Worm (Caenorhabditis elegans) whole organism, mixed stage, embryonic: ENCODE data around the gene mdt-27.

Source experiments
- M03D4.4 ChIP-seq: sonication (generic microtip); optimal IDR thresholded peaks from 2 replicates; lab custom pipeline; 2017; ENCODE audit warnings: mild to moderate bottlenecking, missing genetic modification characterization, missing compliant biosample characterization
- bed-3 ChIP-seq: fragments of 200-800 bp; sonication (Bioruptor generic); optimal IDR thresholded peaks from 3 replicates; lab custom pipeline; 2018; ENCODE audit warnings: mild to moderate bottlenecking, missing genetic modification characterization, moderate library complexity, missing compliant biosample characterization
- blmp-1 ChIP-seq: fragments of 150-350 bp; optimal IDR thresholded peaks from 2 replicates; lab custom pipeline; 2014; ENCODE audit warnings: missing biosample characterization, missing genetic modification characterization
- ceh-39 ChIP-seq: fragments of 150-350 bp; optimal IDR thresholded peaks from 2 replicates; lab custom pipeline; 2014; ENCODE audit warnings: missing biosample characterization, missing genetic modification characterization
- ceh-43 ChIP-seq: fragments of 200-800 bp; sonication (Bioruptor generic); optimal IDR thresholded peaks from 2 replicates; lab custom pipeline; 2018; ENCODE audit warnings: mild to moderate bottlenecking, missing genetic modification characterization, moderate library complexity, missing compliant biosample characterization
- ceh-83 ChIP-seq: fragments of 200-800 bp; sonication (Bioruptor generic); optimal IDR thresholded peaks from 2 replicates; lab custom pipeline; 2018; ENCODE audit warnings: mild to moderate bottlenecking, missing genetic modification characterization, missing compliant biosample characterization
- ces-1 ChIP-seq: fragments of 150-350 bp; optimal IDR thresholded peaks from 2 replicates; lab custom pipeline; 2014; ENCODE audit warnings: missing biosample characterization, missing genetic modification reagents, missing genetic modification characterization
- cnd-1 ChIP-seq: fragments of 200-800 bp; sonication (Bioruptor generic); optimal IDR thresholded peaks from 2 replicates; lab custom pipeline; 2018; ENCODE audit warnings: mild to moderate bottlenecking, missing genetic modification characterization, missing compliant biosample characterization
- drap-1 ChIP-seq: fragments of 200-800 bp; sonication (Bioruptor generic); optimal IDR thresholded peaks from 3 replicates; lab custom pipeline; 2018; ENCODE audit warnings: mild to moderate bottlenecking, missing genetic modification characterization, missing compliant biosample characterization
- elt-1 ChIP-seq: sonication (generic microtip); optimal IDR thresholded peaks from 2 replicates; lab custom pipeline; 2017; ENCODE audit warnings: missing genetic modification characterization, mild to moderate bottlenecking, missing compliant biosample characterization, antibody characterized with exemption, moderate library complexity, borderline replicate concordance; ENCODE audit not compliant: insufficient read depth
- elt-3 ChIP-seq: fragments of 150-350 bp; optimal IDR thresholded peaks from 2 replicates; lab custom pipeline; 2014; ENCODE audit warnings: missing biosample characterization, missing genetic modification characterization
- flh-1 ChIP-seq: fragments of 200-800 bp; sonication (Bioruptor generic); optimal IDR thresholded peaks from 2 replicates; lab custom pipeline; 2018; ENCODE audit warnings: mild to moderate bottlenecking, missing genetic modification characterization, moderate library complexity, missing compliant biosample characterization
- ham-2 ChIP-seq: fragments of 200-800 bp; sonication (Bioruptor generic); optimal IDR thresholded peaks from 2 replicates; lab custom pipeline; 2018; ENCODE audit warnings: mild to moderate bottlenecking, missing genetic modification characterization, missing compliant biosample characterization
- hlh-1 ChIP-seq: fragments of 150-350 bp; optimal IDR thresholded peaks from 2 replicates; lab custom pipeline; 2014; ENCODE audit warnings: missing biosample characterization, missing genetic modification reagents, missing genetic modification characterization
- lin-32 ChIP-seq: fragments of 200-800 bp; sonication (Bioruptor generic); optimal IDR thresholded peaks from 2 replicates; lab custom pipeline; 2018; ENCODE audit warnings: mild to moderate bottlenecking, missing genetic modification characterization, missing compliant biosample characterization
- lsy-2 ChIP-seq: fragments of 150-350 bp; optimal IDR thresholded peaks from 2 replicates; lab custom pipeline; 2014; ENCODE audit warnings: missing biosample characterization, missing genetic modification characterization
- mep-1 ChIP-seq: fragments of 150-350 bp; optimal IDR thresholded peaks from 2 replicates; lab custom pipeline; 2017; ENCODE audit warnings: missing biosample characterization, missing genetic modification reagents, missing genetic modification characterization, inconsistent platforms
- nhr-12 ChIP-seq: fragments of 150-350 bp; optimal IDR thresholded peaks from 2 replicates; lab custom pipeline; 2014; ENCODE audit warnings: missing biosample characterization, missing genetic modification characterization
- nhr-237 ChIP-seq: fragments of 150-350 bp; optimal IDR thresholded peaks from 2 replicates; lab custom pipeline; 2014; ENCODE audit warnings: missing biosample characterization, missing genetic modification characterization
- nhr-28 ChIP-seq: fragments of 150-350 bp; optimal IDR thresholded peaks from 2 replicates; lab custom pipeline; 2014; ENCODE audit warnings: missing biosample characterization, missing genetic modification characterization
- nhr-76 ChIP-seq: sonication (generic microtip); optimal IDR thresholded peaks from 2 replicates; lab custom pipeline; 2017; ENCODE audit warnings: missing biosample characterization, missing genetic modification characterization
- pha-4 ChIP-seq: fragments of 150-350 bp; optimal IDR thresholded peaks from 2 replicates; lab custom pipeline; 2018; ENCODE audit warnings: missing biosample characterization, missing genetic modification reagents, missing genetic modification characterization
- snpc-4 ChIP-seq: fragments of 150-350 bp; optimal IDR thresholded peaks from 2 replicates; lab custom pipeline; 2014; ENCODE audit warnings: missing biosample characterization, missing genetic modification characterization
- tbx-8 ChIP-seq: fragments of 200-800 bp; sonication (Bioruptor generic); optimal IDR thresholded peaks from 2 replicates; lab custom pipeline; 2018; ENCODE audit warnings: mild to moderate bottlenecking, missing genetic modification characterization, moderate library complexity, missing compliant biosample characterization
- unc-120 ChIP-seq: sonication (generic microtip); optimal IDR thresholded peaks from 2 replicates; lab custom pipeline; 2017; ENCODE audit warnings: missing genetic modification characterization, missing compliant biosample characterization; ENCODE audit not compliant: poor library complexity, severe bottlenecking
- unc-39 ChIP-seq: fragments of 150-350 bp; optimal IDR thresholded peaks from 2 replicates; lab custom pipeline; 2014; ENCODE audit warnings: missing biosample characterization, missing genetic modification characterization
- unc-62 ChIP-seq: fragments of 150-350 bp; optimal IDR thresholded peaks from 2 replicates; lab custom pipeline; 2014; ENCODE audit warnings: missing biosample characterization, missing genetic modification reagents, missing genetic modification characterization
- zip-8 ChIP-seq: fragments of 150-350 bp; optimal IDR thresholded peaks from 2 replicates; lab custom pipeline; 2014; ENCODE audit warnings: missing biosample characterization, missing genetic modification characterization

Gene mdt-27

DNA sequence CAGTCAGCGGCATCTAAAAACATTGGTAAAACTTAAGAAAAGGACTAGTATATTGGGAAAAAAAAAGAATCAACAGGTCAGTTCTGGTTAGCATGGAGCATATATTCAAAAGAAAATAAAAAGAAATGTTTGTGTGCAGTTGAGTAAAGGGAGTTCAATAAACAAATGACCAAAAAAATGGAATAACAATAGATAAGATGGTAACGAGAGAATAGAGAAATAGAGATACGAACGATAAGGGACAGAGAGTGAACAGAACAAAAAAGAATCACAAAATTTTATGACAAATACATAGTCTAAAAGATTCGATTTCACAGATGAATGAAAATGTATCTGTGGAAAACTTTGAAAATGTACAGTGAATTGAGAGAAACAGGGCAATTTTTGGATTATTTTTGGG is 40.5 kb downstream of the mdt-27 start, which contains the start of gene gad-3:
Gene gad-3, minus strand, starts transcription at position 17 of the 400 bp plus-strand sequence.
- TF ChIP-seq lsy-2 (tag; lab: Kevin White, UChicago) (no peak), M03D4.4 (tag; lab: Kevin White, UChicago) (no peak), lin-32 (no peak), tbx-8 (no peak), blmp-1 (tag; lab: Kevin White, UChicago) (no peak)

DNA sequence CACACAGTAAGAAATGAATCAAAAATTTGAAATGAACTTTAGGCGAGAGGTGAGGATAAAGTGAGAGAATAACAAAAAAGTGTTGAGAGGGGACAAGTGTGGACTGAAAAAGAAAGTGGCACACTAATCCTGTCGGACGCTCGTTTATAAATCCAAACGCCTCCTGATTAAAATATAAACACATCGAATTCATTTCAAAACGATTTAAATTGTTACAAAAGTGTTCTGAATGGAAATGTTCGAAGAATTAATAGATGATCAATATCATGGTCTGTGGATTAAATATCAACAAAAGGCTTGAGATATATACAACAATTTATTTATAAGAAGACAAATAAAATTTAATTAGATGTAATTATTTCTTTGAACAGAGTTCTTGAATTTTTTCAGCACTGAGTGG is 45.4 kb downstream of the mdt-27 start, which contains the start of gene B0222.11:
Gene B0222.11, minus strand, starts transcription at position 101 of the 400 bp plus-strand sequence.
- TF ChIP-seq lin-32: no peak
- TF ChIP-seq ceh-39 (tag; lab: Kevin White, UChicago): no peak
- TF ChIP-seq blmp-1 (tag; lab: Kevin White, UChicago): no peak
- no peak for TF ChIP-seq elt-1 (tag; lab: Kevin White, UChicago)
- TF ChIP-seq nhr-12 (tag; lab: Kevin White, UChicago): no peak
- TF ChIP-seq nhr-28 (tag; lab: Kevin White, UChicago): no peak
- no peak for TF ChIP-seq drap-1 (GFP tag; lab: Kevin White, UChicago)
- TF ChIP-seq nhr-237: no peak
- TF ChIP-seq M03D4.4 (tag; lab: Kevin White, UChicago): no peak
- TF ChIP-seq ceh-83 (GFP tag; lab: Kevin White, UChicago): no peak
- no peak for TF ChIP-seq ceh-43 (GFP tag; lab: Kevin White, UChicago)
- TF ChIP-seq zip-8: no peak
- no peak for TF ChIP-seq ham-2 (GFP tag; lab: Kevin White, UChicago)
- TF ChIP-seq ces-1: no peak
- TF ChIP-seq pha-4 (tag; lab: Kevin White, UChicago): no peak

DNA sequence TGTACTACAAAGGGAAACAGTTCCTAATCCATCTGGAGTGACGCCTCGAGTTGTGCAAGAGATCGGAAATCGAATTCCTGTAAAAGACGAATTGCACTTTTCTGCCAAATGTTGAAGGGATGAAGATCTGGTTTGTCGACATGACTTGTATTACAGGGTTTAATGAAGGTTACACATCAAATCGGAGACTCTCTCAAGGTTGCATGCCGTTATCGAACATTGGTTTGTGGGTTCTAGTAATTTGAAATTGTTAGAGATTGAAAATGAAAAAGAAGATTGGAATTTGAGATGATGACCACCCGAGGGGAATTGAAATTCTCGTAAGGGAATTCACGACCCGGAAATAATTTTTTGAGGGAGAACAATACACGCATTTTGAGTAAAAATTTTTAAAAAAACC is 47.1 kb downstream of the mdt-27 start:
- TF ChIP-seq mep-1 (tag; lab: Kevin White, UChicago): no peak
- no peak for TF ChIP-seq blmp-1 (tag; lab: Kevin White, UChicago)
- TF ChIP-seq drap-1 (GFP tag; lab: Kevin White, UChicago): no peak
- TF ChIP-seq flh-1 (GFP tag; lab: Kevin White, UChicago): no peak
- TF ChIP-seq ceh-43 (GFP tag; lab: Kevin White, UChicago): no peak
- no peak for TF ChIP-seq cnd-1 (tag; lab: Kevin White, UChicago)
- no peak for TF ChIP-seq ham-2 (GFP tag; lab: Kevin White, UChicago)
- no peak for TF ChIP-seq lsy-2 (tag; lab: Kevin White, UChicago)
- TF ChIP-seq nhr-76: no peak
- TF ChIP-seq M03D4.4 (tag; lab: Kevin White, UChicago): no peak
- no peak for TF ChIP-seq hlh-1 (tag; lab: Kevin White, UChicago)
- no peak for TF ChIP-seq bed-3
- TF ChIP-seq elt-3 (tag; lab: Kevin White, UChicago): no peak
- no peak for TF ChIP-seq snpc-4 (tag; lab: Kevin White, UChicago)
- TF ChIP-seq ceh-83 (GFP tag; lab: Kevin White, UChicago): no peak
- TF ChIP-seq nhr-12 (tag; lab: Kevin White, UChicago): no peak
- no peak for TF ChIP-seq nhr-28 (tag; lab: Kevin White, UChicago)
- TF ChIP-seq unc-39 (tag; lab: Kevin White, UChicago): no peak
- no peak for TF ChIP-seq tbx-8
- TF ChIP-seq, all 35 proteins: peak for 0

DNA sequence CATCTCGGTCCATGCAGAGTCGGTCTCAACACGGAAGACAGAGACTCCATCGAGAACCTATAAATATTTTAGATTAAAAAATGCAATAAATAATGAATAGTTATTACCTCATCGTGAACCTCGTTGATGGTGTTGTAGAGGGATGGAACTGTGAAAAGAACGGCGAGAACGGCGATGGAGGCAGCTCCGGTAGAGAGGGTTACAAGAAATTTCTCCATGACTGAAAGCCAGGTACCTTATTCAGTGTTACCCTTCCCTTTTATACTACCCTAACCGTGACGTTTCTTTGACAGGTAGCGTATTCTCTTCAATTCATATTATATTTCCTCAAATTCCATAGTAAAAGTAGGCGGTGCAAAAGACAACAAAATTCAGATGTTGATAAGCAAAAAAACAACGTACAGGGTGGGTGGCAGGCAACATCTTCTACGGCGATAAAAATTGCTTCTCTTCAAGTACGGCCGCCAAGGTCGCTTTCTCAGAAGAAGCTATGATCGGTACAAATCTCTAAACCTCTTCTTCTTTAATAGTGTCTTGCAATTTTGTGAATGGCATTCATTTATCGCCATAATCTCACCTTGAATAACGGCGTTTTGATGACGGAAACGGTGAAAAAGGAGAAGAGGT is 48.3 kb downstream of the mdt-27 start, which contains the start of gene col-10:
Gene col-10, minus strand, starts transcription at position 235 of the 627 bp plus-strand sequence.
- TF ChIP-seq ham-2 (GFP tag; lab: Kevin White, UChicago): peak; percentile 66
- TF ChIP-seq nhr-237: no peak

DNA sequence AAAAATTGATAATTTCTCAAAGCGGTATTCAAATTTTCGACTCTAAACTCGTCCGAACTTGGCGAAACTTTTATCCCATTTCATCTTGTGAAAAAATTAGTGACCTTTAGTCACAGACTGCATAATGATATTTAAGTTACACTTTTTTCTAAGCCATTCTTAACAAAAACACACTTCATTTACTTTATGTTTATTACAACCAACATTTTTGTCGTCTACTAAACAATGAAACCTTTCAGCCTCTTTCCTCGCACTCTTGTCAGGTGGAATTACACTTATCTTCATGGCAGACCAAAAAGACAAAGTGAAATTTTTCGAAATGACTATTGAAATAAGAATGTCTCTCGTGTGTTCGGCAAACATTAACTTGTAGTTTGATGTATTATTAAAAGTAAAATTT is 49.6 kb downstream of the mdt-27 start:
- TF ChIP-seq tbx-8: no peak
- no peak for TF ChIP-seq blmp-1 (tag; lab: Kevin White, UChicago)
- TF ChIP-seq unc-62 (GFP tag; lab: Kevin White, UChicago): no peak
- TF ChIP-seq pha-4 (tag; lab: Kevin White, UChicago): no peak
- no peak for TF ChIP-seq lin-32
- no peak for TF ChIP-seq unc-120 (tag; lab: Kevin White, UChicago)
